Fruit fly (Drosophila melanogaster) whole organism, adult: Measurements from ENCODE around the gene Adss.

ENCODE experiments used
- CG11617 ChIP-seq: fragments of 200-800 bp; sonication (Bioruptor generic); optimal IDR thresholded peaks from 2 replicates; lab custom pipeline; 2017; ENCODE audit warnings: mild to moderate bottlenecking, missing biosample characterization, missing genetic modification reagents, missing genetic modification characterization
- CG12768 ChIP-seq: fragments of 200-800 bp; sonication (Bioruptor generic); optimal IDR thresholded peaks from 2 replicates; lab custom pipeline; 2017; ENCODE audit warnings: missing biosample characterization, missing genetic modification characterization, mild to moderate bottlenecking, moderate library complexity, missing genetic modification reagents
- CG14711 ChIP-seq: fragments of 200-800 bp; sonication (Bioruptor generic); optimal IDR thresholded peaks from 2 replicates; lab custom pipeline; 2018; ENCODE audit warnings: missing biosample characterization, mild to moderate bottlenecking, missing genetic modification characterization, moderate library complexity
- CG1620 ChIP-seq: fragments of 200-800 bp; sonication (Bioruptor generic); optimal IDR thresholded peaks from 2 replicates; lab custom pipeline; 2016; ENCODE audit warnings: missing biosample characterization, missing genetic modification characterization
- CG33017 ChIP-seq: fragments of 200-800 bp; sonication (Bioruptor generic); optimal IDR thresholded peaks from 2 replicates; lab custom pipeline; 2018; ENCODE audit warnings: missing biosample characterization, mild to moderate bottlenecking, missing genetic modification characterization, moderate library complexity
- CG5204 ChIP-seq: fragments of 200-800 bp; sonication (Bioruptor generic); optimal IDR thresholded peaks from 2 replicates; lab custom pipeline; 2016; ENCODE audit warnings: missing biosample characterization, missing genetic modification characterization
- CG7045 ChIP-seq: fragments of 200-800 bp; sonication (Bioruptor generic); optimal IDR thresholded peaks from 2 replicates; lab custom pipeline; 2017; ENCODE audit warnings: missing biosample characterization, mild to moderate bottlenecking, missing genetic modification characterization
- CG7101 ChIP-seq: fragments of 200-800 bp; sonication (Bioruptor generic); optimal IDR thresholded peaks from 2 replicates; lab custom pipeline; 2018; ENCODE audit warnings: missing biosample characterization, mild to moderate bottlenecking, missing genetic modification characterization, moderate library complexity
- Clk ChIP-seq: fragments of 200-800 bp; sonication (Bioruptor generic); optimal IDR thresholded peaks from 2 replicates; lab custom pipeline; 2017; ENCODE audit warnings: missing biosample characterization, missing genetic modification characterization
- Crg-1 ChIP-seq: fragments of 200-800 bp; sonication (Bioruptor generic); optimal IDR thresholded peaks from 2 replicates; lab custom pipeline; 2016; ENCODE audit warnings: missing biosample characterization, missing genetic modification characterization
- Hr96 ChIP-seq: fragments of 200-800 bp; sonication (Bioruptor generic); optimal IDR thresholded peaks from 2 replicates; lab custom pipeline; 2016; ENCODE audit warnings: missing biosample characterization, missing genetic modification characterization
- Mnt ChIP-seq: fragments of 200-800 bp; sonication (Bioruptor generic); optimal IDR thresholded peaks from 2 replicates; lab custom pipeline; 2016; ENCODE audit warnings: missing biosample characterization, mild to moderate bottlenecking, missing genetic modification characterization
- bab1 ChIP-seq: fragments of 200-800 bp; sonication (Bioruptor generic); optimal IDR thresholded peaks from 3 replicates; lab custom pipeline; 2019; ENCODE audit warnings: missing biosample characterization, mild to moderate bottlenecking, missing genetic modification characterization, moderate library complexity
- cic ChIP-seq: fragments of 200-800 bp; sonication (Bioruptor generic); optimal IDR thresholded peaks from 2 replicates; lab custom pipeline; 2017; ENCODE audit warnings: missing biosample characterization, mild to moderate bottlenecking, missing genetic modification characterization, moderate library complexity
- cnc ChIP-seq, 2 experiments: fragments of >200 bp; optimal IDR thresholded peaks; 2 replicates each; lab custom pipeline; 2017
- kay ChIP-seq: fragments of 200-800 bp; sonication (Bioruptor generic); peaks from one replicate; lab custom pipeline; 2016; ENCODE audit warnings: missing biosample characterization, missing genetic modification characterization, borderline replicate concordance
- ovo ChIP-seq: fragments of 200-800 bp; sonication (Bioruptor generic); optimal IDR thresholded peaks from 2 replicates; lab custom pipeline; 2016; ENCODE audit warnings: missing biosample characterization, missing genetic modification characterization
- pad ChIP-seq: fragments of 200-800 bp; sonication (Bioruptor generic); optimal IDR thresholded peaks from 3 replicates; lab custom pipeline; 2017; ENCODE audit warnings: missing biosample characterization, missing genetic modification characterization, mild to moderate bottlenecking, moderate library complexity, missing genetic modification reagents
- tj ChIP-seq: fragments of 200-800 bp; sonication (Bioruptor generic); optimal IDR thresholded peaks from 3 replicates; lab custom pipeline; 2017; ENCODE audit warnings: missing biosample characterization, mild to moderate bottlenecking, missing genetic modification characterization, moderate library complexity
- toe ChIP-seq: fragments of 200-800 bp; sonication (Bioruptor generic); optimal IDR thresholded peaks from 2 replicates; lab custom pipeline; 2016; ENCODE audit warnings: missing biosample characterization, missing genetic modification characterization

The Adss gene

dm6 chr3R:20832689-20833524 is 2.5 kb upstream of the Adss start, which contains the start of gene Synd:
Gene Synd (plus strand): TSS chr3R:20832799.
- TF ChIP-seq Mnt (GFP tag; lab: Kevin White, UChicago), result peak; percentile 55
- peak; percentile 42 for TF ChIP-seq CG11617 (GFP tag; lab: Kevin White, UChicago)
- no peak for TF ChIP-seq CG5204 (GFP tag; lab: Kevin White, UChicago)
- peak; percentile 3 for TF ChIP-seq bab1 (GFP tag; lab: Kevin White, UChicago)
- no peak for TF ChIP-seq Clk
- peak; percentile 45 for TF ChIP-seq CG14711
- no peak for TF ChIP-seq Crg-1 (GFP tag; lab: Kevin White, UChicago)
- TF ChIP-seq toe (GFP tag; lab: Kevin White, UChicago), result no peak
- no peak for TF ChIP-seq CG1620 (GFP tag; lab: Kevin White, UChicago)
- TF ChIP-seq CG33017, result peak; percentile 32
- peak; percentile 51 for TF ChIP-seq ovo
- peak; percentile 53 for TF ChIP-seq pad (GFP tag; lab: Kevin White, UChicago)
- peak; percentile 60 for TF ChIP-seq CG12768 (GFP tag; lab: Kevin White, UChicago)
- TF ChIP-seq kay, result peak; percentile 90
- peak; percentile 54 for TF ChIP-seq tj (GFP tag; lab: Kevin White, UChicago)
- TF ChIP-seq cic (GFP tag; lab: Kevin White, UChicago), result peak; percentile 91
- TF ChIP-seq Hr96, result no peak
- peak; percentile 29 for TF ChIP-seq CG7101
- TF ChIP-seq CG7045 (GFP tag; lab: Kevin White, UChicago), result no peak
- TF ChIP-seq cnc (optimal IDR thresholded peaks at IDR 0.05; lab: Kevin White, UChicago), result no peak

- TF ChIP-seq kay (peak; percentile 2), CG11617 (GFP tag; lab: Kevin White, UChicago) (no peak)
Measured at dm6 chr3R:20830963-20831362, 583 bp upstream of the Adss start, which contains the start of gene CG31223. Gene CG31223 (plus strand): TSS chr3R:20831127.

dm6 chr3R:20829416-20830131 is 806 bp downstream of the Adss start:
- TF ChIP-seq CG7045 (GFP tag; lab: Kevin White, UChicago) (peak; percentile 11), kay (peak; percentile 35), Clk (peak; percentile 8), toe (GFP tag; lab: Kevin White, UChicago) (no peak), pad (GFP tag; lab: Kevin White, UChicago) (no peak), cic (GFP tag; lab: Kevin White, UChicago) (peak; percentile 54), CG11617 (GFP tag; lab: Kevin White, UChicago) (peak; percentile 30), CG1620 (GFP tag; lab: Kevin White, UChicago) (no peak), CG12768 (GFP tag; lab: Kevin White, UChicago) (peak; percentile 3), Mnt (GFP tag; lab: Kevin White, UChicago) (peak; percentile 98), tj (GFP tag; lab: Kevin White, UChicago) (peak; percentile 89), bab1 (GFP tag; lab: Kevin White, UChicago) (no peak)

- TF ChIP-seq tj (GFP tag; lab: Kevin White, UChicago) (peak; percentile 94), Crg-1 (GFP tag; lab: Kevin White, UChicago) (peak; percentile 45), CG7101 (no peak), CG14711 (no peak), ovo (no peak), cnc (optimal IDR thresholded peaks at IDR 0.05; lab: Kevin White, UChicago) (no peak), Hr96 (no peak), kay (no peak), bab1 (GFP tag; lab: Kevin White, UChicago) (no peak), CG12768 (GFP tag; lab: Kevin White, UChicago) (no peak), Clk (no peak), CG7045 (GFP tag; lab: Kevin White, UChicago) (no peak), cic (GFP tag; lab: Kevin White, UChicago) (peak; percentile 39), toe (GFP tag; lab: Kevin White, UChicago) (no peak), CG33017 (no peak), CG11617 (GFP tag; lab: Kevin White, UChicago) (no peak), CG1620 (GFP tag; lab: Kevin White, UChicago) (no peak), Mnt (GFP tag; lab: Kevin White, UChicago) (peak; percentile 14), pad (GFP tag; lab: Kevin White, UChicago) (no peak), CG5204 (GFP tag; lab: Kevin White, UChicago) (no peak)
Measured at dm6 chr3R:20828520-20829415, 1.6 kb downstream of the Adss start.

- TF ChIP-seq CG7045 (GFP tag; lab: Kevin White, UChicago) (peak; percentile 2), CG33017 (no peak), cnc (optimal IDR thresholded peaks at IDR 0.05; lab: Kevin White, UChicago) (peak in 1 of 2 experiments; percentile 23), CG12768 (GFP tag; lab: Kevin White, UChicago) (peak; percentile 32), cic (GFP tag; lab: Kevin White, UChicago) (peak; percentile 35)
Measured at dm6 chr3R:20826929-20827328, 3.5 kb downstream of the Adss start.
